Worm (Caenorhabditis elegans) whole organism, L1 larva: ENCODE results near the gene K04H4.5.

Experiments
- ceh-8 ChIP-seq: fragments of 200-800 bp; sonication (Bioruptor generic); optimal IDR thresholded peaks from 2 replicates; lab custom pipeline; 2018; ENCODE audit warnings: mild to moderate bottlenecking, missing genetic modification characterization, moderate library complexity, missing compliant biosample characterization
- fkh-10 ChIP-seq: sonication (generic microtip); optimal IDR thresholded peaks from 2 replicates; lab custom pipeline; 2017; ENCODE audit warnings: missing biosample characterization, missing genetic modification reagents, missing genetic modification characterization
- jun-1 ChIP-seq: fragments of 150-350 bp; optimal IDR thresholded peaks from 2 replicates; lab custom pipeline; 2014; ENCODE audit warnings: missing biosample characterization, missing genetic modification reagents, missing genetic modification characterization
- lin-15B ChIP-seq: fragments of 150-350 bp; sonication (generic microtip); optimal IDR thresholded peaks from 3 replicates; lab custom pipeline; 2014; ENCODE audit warnings: missing biosample characterization, missing genetic modification characterization
- nhr-11 ChIP-seq: fragments of 150-350 bp; optimal IDR thresholded peaks from 2 replicates; lab custom pipeline; 2014; ENCODE audit warnings: missing biosample characterization, missing genetic modification characterization
- nhr-77 ChIP-seq: fragments of 150-350 bp; optimal IDR thresholded peaks from 2 replicates; lab custom pipeline; 2014; ENCODE audit warnings: missing biosample characterization, missing genetic modification characterization
- pqm-1 ChIP-seq: sonication (generic microtip); optimal IDR thresholded peaks from 3 replicates; lab custom pipeline; 2017; ENCODE audit warnings: missing biosample characterization, missing genetic modification characterization
- sox-4 ChIP-seq: sonication (generic microtip); optimal IDR thresholded peaks from 2 replicates; lab custom pipeline; 2016; ENCODE audit warnings: missing genetic modification characterization, missing compliant biosample characterization
- unc-130 ChIP-seq: fragments of 150-350 bp; optimal IDR thresholded peaks from 2 replicates; lab custom pipeline; 2017; ENCODE audit warnings: missing biosample characterization, missing genetic modification characterization, inconsistent platforms
- ztf-11 ChIP-seq, 2 experiments: sonication (generic microtip); optimal IDR thresholded peaks; 2 replicates each; lab custom pipeline; 2016 to 2017; ENCODE audit warnings: missing genetic modification characterization in 2 of 2, missing biosample characterization in 1 of 2, missing compliant biosample characterization in 1 of 2

DNA sequence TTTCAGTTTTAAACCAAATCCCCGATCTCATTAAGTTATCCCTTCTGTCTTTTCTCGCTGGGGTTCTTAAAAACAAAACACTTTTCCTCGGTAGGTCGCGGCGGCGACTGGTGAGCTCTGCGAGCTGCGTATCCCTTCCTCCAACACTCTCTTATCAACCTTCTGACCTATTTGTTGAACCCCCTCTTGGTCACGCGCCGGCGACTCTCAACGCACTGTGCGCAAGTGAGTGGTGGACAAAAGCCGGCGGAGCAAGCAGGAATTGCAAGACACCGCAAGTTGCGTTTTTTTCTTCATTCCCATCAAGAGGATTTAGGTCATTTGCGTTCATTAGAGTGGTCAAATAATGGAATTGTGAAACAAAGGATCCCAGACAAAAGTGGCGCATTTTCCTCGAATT is 5.3 kb upstream of the K04H4.5 start:
- TF ChIP-seq ztf-11 (tag; optimal IDR thresholded peaks at IDR 0.05; lab: Kevin White, UChicago) (no peak), unc-130 (tag; lab: Kevin White, UChicago) (peak; percentile 43), nhr-11 (tag; lab: Kevin White, UChicago) (no peak), jun-1 (tag; lab: Kevin White, UChicago) (no peak), nhr-77 (tag; lab: Kevin White, UChicago) (no peak), pqm-1 (tag; lab: Kevin White, UChicago) (no peak), ceh-8 (GFP tag; lab: Kevin White, UChicago) (no peak), lin-15B (tag; lab: Kevin White, UChicago) (no peak), sox-4 (tag; lab: Kevin White, UChicago) (no peak), fkh-10 (no peak)
